Fruit fly (Drosophila melanogaster) whole organism, embryonic: ENCODE measurements around the gene CG4230.

ENCODE experiments used
- Antp ChIP-seq: fragments of 200-800 bp; sonication (Bioruptor generic); optimal IDR thresholded peaks from 3 replicates; lab custom pipeline; 2016; ENCODE audit warnings: missing biosample characterization, missing genetic modification characterization
- BEAF-32 ChIP-seq: fragments of 200-800 bp; sonication (Bioruptor generic); optimal IDR thresholded peaks from 3 replicates; lab custom pipeline; 2017; ENCODE audit warnings: missing biosample characterization, missing genetic modification characterization, mild to moderate bottlenecking, moderate library complexity, missing genetic modification reagents
- CG10543 ChIP-seq: fragments of 200-800 bp; sonication (Bioruptor generic); optimal IDR thresholded peaks from 3 replicates; lab custom pipeline; 2017; ENCODE audit warnings: missing biosample characterization, mild to moderate bottlenecking, missing genetic modification characterization, moderate library complexity
- CG13287 ChIP-seq: fragments of 200-800 bp; sonication (Bioruptor generic); IDR thresholded peaks from 2 replicates; pipeline ENCODE4 v1.3.6; 2022; ENCODE audit warnings: missing biosample characterization, missing genetic modification characterization; ENCODE audit not compliant: partially characterized antibody
- CG14050 ChIP-seq: fragments of 200-800 bp; sonication (Bioruptor generic); IDR thresholded peaks from 3 replicates; pipeline ENCODE4 v1.3.6; 2022; ENCODE audit warnings: missing biosample characterization, missing genetic modification characterization
- CG14441 ChIP-seq: fragments of 200-800 bp; sonication (Bioruptor generic); IDR thresholded peaks from 2 replicates; pipeline ENCODE4 v1.3.6; 2022; ENCODE audit warnings: missing biosample characterization, missing genetic modification characterization
- CG15696 ChIP-seq: fragments of 200-800 bp; sonication (Bioruptor generic); optimal IDR thresholded peaks from 2 replicates; lab custom pipeline; 2019; ENCODE audit warnings: missing biosample characterization, mild to moderate bottlenecking, missing genetic modification characterization, moderate library complexity
- CG1603 ChIP-seq: fragments of 200-800 bp; sonication (Bioruptor generic); optimal IDR thresholded peaks from 2 replicates; lab custom pipeline; 2019; ENCODE audit warnings: missing biosample characterization, mild to moderate bottlenecking, missing genetic modification characterization, moderate library complexity
- CG17802 ChIP-seq: fragments of 200-800 bp; sonication (Bioruptor generic); optimal IDR thresholded peaks from 2 replicates; lab custom pipeline; 2018; ENCODE audit warnings: missing biosample characterization, mild to moderate bottlenecking, missing genetic modification characterization, moderate library complexity
- CG17829 ChIP-seq: fragments of 200-800 bp; optimal IDR thresholded peaks from 2 replicates; lab custom pipeline; 2019; ENCODE audit warnings: missing biosample characterization, mild to moderate bottlenecking, missing genetic modification characterization, moderate library complexity
- CG31365 ChIP-seq: fragments of 200-800 bp; sonication (Bioruptor generic); optimal IDR thresholded peaks from 2 replicates; lab custom pipeline; 2018; ENCODE audit warnings: missing biosample characterization, mild to moderate bottlenecking, missing genetic modification characterization
- CG31388 ChIP-seq: fragments of 200-800 bp; sonication (Bioruptor generic); optimal IDR thresholded peaks from 2 replicates; lab custom pipeline; 2016; ENCODE audit warnings: missing biosample characterization, missing genetic modification characterization
- CG31441 ChIP-seq: fragments of 200-800 bp; sonication (Bioruptor generic); IDR thresholded peaks from 2 replicates; pipeline ENCODE4 v1.3.6; 2022; ENCODE audit warnings: missing biosample characterization, missing genetic modification characterization
- CG4404 ChIP-seq: fragments of 200-800 bp; sonication (Bioruptor generic); IDR thresholded peaks from 2 replicates; pipeline ENCODE4 v1.3.6; 2022; ENCODE audit warnings: missing biosample characterization, missing genetic modification characterization
- CG5245 ChIP-seq: fragments of 200-800 bp; sonication (Bioruptor generic); optimal IDR thresholded peaks from 3 replicates; lab custom pipeline; 2016; ENCODE audit warnings: missing biosample characterization, missing genetic modification characterization
- CG6272 ChIP-seq: fragments of 200-800 bp; sonication (Bioruptor generic); IDR thresholded peaks from 2 replicates; pipeline ENCODE4 v1.3.6; 2022; ENCODE audit warnings: missing biosample characterization, missing genetic modification characterization
- CG7556 ChIP-seq: fragments of 200-800 bp; sonication (Bioruptor generic); optimal IDR thresholded peaks from 2 replicates; lab custom pipeline; 2017; ENCODE audit warnings: missing biosample characterization, mild to moderate bottlenecking, missing genetic modification characterization
- CG8290 ChIP-seq, 3 experiments: fragments of 200-800 bp; sonication (Bioruptor generic); optimal IDR thresholded peaks; 2 replicates each; lab custom pipeline; 2016 to 2019; ENCODE audit warnings: missing biosample characterization in 3 of 3, missing genetic modification characterization in 3 of 3, mild to moderate bottlenecking in 2 of 3, moderate library complexity in 1 of 3
- Dbx ChIP-seq: fragments of 200-800 bp; sonication (Bioruptor generic); IDR thresholded peaks from 3 replicates; pipeline ENCODE4 v1.3.6; 2022; ENCODE audit warnings: missing biosample characterization, missing genetic modification characterization
- Deaf1 ChIP-seq: fragments of 200-800 bp; optimal IDR thresholded peaks from 3 replicates; lab custom pipeline; 2019; ENCODE audit warnings: missing biosample characterization, mild to moderate bottlenecking, missing genetic modification characterization, moderate library complexity
- Dll ChIP-seq: fragments of 200-800 bp; sonication (Bioruptor generic); IDR thresholded peaks from 4 replicates; pipeline ENCODE4 v1.3.6; 2022; ENCODE audit warnings: missing biosample characterization, missing genetic modification characterization; ENCODE audit not compliant: partially characterized antibody
- ERR ChIP-seq: fragments of 200-800 bp; sonication (Bioruptor generic); optimal IDR thresholded peaks from 2 replicates; lab custom pipeline; 2016; ENCODE audit warnings: missing biosample characterization, missing genetic modification characterization
- Fer1 ChIP-seq: fragments of 200-800 bp; sonication (Bioruptor generic); optimal IDR thresholded peaks from 2 replicates; lab custom pipeline; 2017; ENCODE audit warnings: missing biosample characterization, mild to moderate bottlenecking, missing genetic modification characterization
- Hand ChIP-seq: fragments of 200-800 bp; sonication (Bioruptor generic); optimal IDR thresholded peaks from 2 replicates; lab custom pipeline; 2017; ENCODE audit warnings: mild to moderate bottlenecking, missing biosample characterization, missing genetic modification reagents, missing genetic modification characterization
- Hr3 ChIP-seq: fragments of 200-800 bp; sonication (Bioruptor generic); optimal IDR thresholded peaks from 3 replicates; lab custom pipeline; 2016; ENCODE audit warnings: missing biosample characterization, missing genetic modification characterization
- Hr39 ChIP-seq: fragments of >200 bp; optimal IDR thresholded peaks from 2 replicates; lab custom pipeline; 2017
- Optix ChIP-seq: fragments of 200-800 bp; sonication (Bioruptor generic); IDR thresholded peaks from 3 replicates; pipeline ENCODE4 v1.3.6; 2022; ENCODE audit warnings: missing biosample characterization, missing genetic modification characterization
- Rfx ChIP-seq: fragments of 200-800 bp; sonication (Bioruptor generic); IDR thresholded peaks from 2 replicates; pipeline ENCODE4 v1.3.6; 2022; ENCODE audit warnings: missing biosample characterization, missing genetic modification characterization
- Sin3A ChIP-seq: fragments of >200 bp; optimal IDR thresholded peaks from 2 replicates; lab custom pipeline; 2018
- amos ChIP-seq: fragments of 200-800 bp; sonication (Bioruptor generic); IDR thresholded peaks from 2 replicates; pipeline ENCODE4 v1.3.6; 2022; ENCODE audit warnings: missing biosample characterization, missing genetic modification characterization; ENCODE audit not compliant: partially characterized antibody
- bab2 ChIP-seq: fragments of 200-800 bp; sonication (Bioruptor generic); optimal IDR thresholded peaks from 2 replicates; lab custom pipeline; 2016; ENCODE audit warnings: missing biosample characterization, missing genetic modification characterization
- crc ChIP-seq: fragments of 200-800 bp; sonication (Bioruptor generic); optimal IDR thresholded peaks from 2 replicates; lab custom pipeline; 2016; ENCODE audit warnings: missing biosample characterization, missing genetic modification characterization
- dati ChIP-seq: fragments of 200-800 bp; sonication (Bioruptor generic); IDR thresholded peaks from 2 replicates; pipeline ENCODE4 v1.3.6; 2022; ENCODE audit warnings: missing biosample characterization, missing genetic modification characterization
- dmrt11E ChIP-seq: fragments of 200-800 bp; sonication (Bioruptor generic); optimal IDR thresholded peaks from 3 replicates; lab custom pipeline; 2018; ENCODE audit warnings: missing biosample characterization, mild to moderate bottlenecking, missing genetic modification characterization, moderate library complexity
- eve ChIP-seq, 2 experiments: fragments of >200 bp; optimal IDR thresholded peaks; 2 replicates each; lab custom pipeline; 2017; ENCODE audit warnings: missing biosample characterization in 2 of 2, missing genetic modification characterization in 2 of 2
- eyg ChIP-seq: fragments of 200-800 bp; sonication (Bioruptor generic); optimal IDR thresholded peaks from 3 replicates; lab custom pipeline; 2016; ENCODE audit warnings: missing biosample characterization, missing genetic modification characterization
- gem ChIP-seq: fragments of 200-800 bp; sonication (Bioruptor generic); optimal IDR thresholded peaks from 2 replicates; lab custom pipeline; 2019; ENCODE audit warnings: missing biosample characterization, mild to moderate bottlenecking, missing genetic modification characterization, moderate library complexity
- gfzf ChIP-seq: fragments of 200-800 bp; sonication (Bioruptor generic); optimal IDR thresholded peaks from 2 replicates; lab custom pipeline; 2016; ENCODE audit warnings: missing biosample characterization, mild to moderate bottlenecking, missing genetic modification characterization, moderate library complexity
- grau ChIP-seq: fragments of 200-800 bp; optimal IDR thresholded peaks from 3 replicates; lab custom pipeline; 2019; ENCODE audit warnings: missing biosample characterization, mild to moderate bottlenecking, missing genetic modification characterization, moderate library complexity
- gsb-n ChIP-seq: fragments of 200-800 bp; sonication (Bioruptor generic); optimal IDR thresholded peaks from 3 replicates; lab custom pipeline; 2018; ENCODE audit warnings: missing biosample characterization, mild to moderate bottlenecking, missing genetic modification characterization
- h ChIP-seq: fragments of >200 bp; optimal IDR thresholded peaks from 2 replicates; lab custom pipeline; 2017
- mam ChIP-seq: fragments of 200-800 bp; sonication (Bioruptor generic); optimal IDR thresholded peaks from 3 replicates; lab custom pipeline; 2016; ENCODE audit warnings: missing biosample characterization, missing genetic modification characterization
- nom ChIP-seq: fragments of 200-800 bp; sonication (Bioruptor generic); optimal IDR thresholded peaks from 2 replicates; lab custom pipeline; 2017; ENCODE audit warnings: missing biosample characterization, missing genetic modification characterization, mild to moderate bottlenecking, moderate library complexity, missing genetic modification reagents
- peb ChIP-seq: fragments of 200-800 bp; sonication (Bioruptor generic); IDR thresholded peaks from 2 replicates; pipeline ENCODE4 v1.3.6; 2022; ENCODE audit warnings: missing biosample characterization, missing genetic modification characterization
- pfk ChIP-seq: fragments of 200-800 bp; sonication (Bioruptor generic); optimal IDR thresholded peaks from 2 replicates; lab custom pipeline; 2018; ENCODE audit warnings: missing biosample characterization, mild to moderate bottlenecking, missing genetic modification characterization, moderate library complexity
- pho ChIP-seq: fragments of 200-800 bp; sonication (Bioruptor generic); optimal IDR thresholded peaks from 2 replicates; lab custom pipeline; 2016; ENCODE audit warnings: missing biosample characterization, missing genetic modification characterization
- repo ChIP-seq: fragments of 200-800 bp; sonication (Bioruptor generic); optimal IDR thresholded peaks from 2 replicates; lab custom pipeline; 2016; ENCODE audit warnings: missing biosample characterization, missing genetic modification characterization
- yki ChIP-seq: fragments of >200 bp; optimal IDR thresholded peaks from 3 replicates; lab custom pipeline; 2018

Gene CG4230

dm6 chr2L:5059645-5060254 lies 36.3 kb upstream of the CG4230 start, which contains the start of gene Rpn11 (continued):
- TF ChIP-seq gem (tag; lab: Kevin White, UChicago) (peak; percentile 83), Rfx (GFP tag; lab: Robert Waterston, UW) (peak; percentile 52; the same call in 1 of the 2 replicates), CG5245 (peak; percentile 24), ERR (GFP tag; lab: Kevin White, UChicago) (no peak), gsb-n (tag; lab: Kevin White, UChicago) (peak; percentile 47), Fer1 (GFP tag; lab: Kevin White, UChicago) (peak; percentile 43), CG14050 (GFP tag; lab: Robert Waterston, UW) (no peak), CG31441 (GFP tag; lab: Robert Waterston, UW) (peak; percentile 73), mam (peak; percentile 24), Hand (GFP tag; lab: Kevin White, UChicago) (peak; percentile 33), CG13287 (GFP tag; lab: Robert Waterston, UW) (peak; percentile 63), Dbx (GFP tag; lab: Robert Waterston, UW) (peak; percentile 24; the same call in 1 of the 3 replicates), CG7556 (GFP tag; lab: Kevin White, UChicago) (peak; percentile 72), CG31365 (tag; lab: Kevin White, UChicago) (no peak), pfk (no peak), eyg (no peak), crc (GFP tag; lab: Kevin White, UChicago) (no peak), CG17802 (no peak), CG15696 (tag; lab: Kevin White, UChicago) (peak; percentile 66), Dll (GFP tag; lab: Robert Waterston, UW) (peak; percentile 74), CG17829 (tag; lab: Kevin White, UChicago) (peak; percentile 72), nom (GFP tag; lab: Kevin White, UChicago) (peak; percentile 28), yki (lab: Kevin White, UChicago) (no peak), repo (GFP tag; lab: Kevin White, UChicago) (no peak), peb (GFP tag; lab: Robert Waterston, UW) (no peak), Hr39 (lab: Kevin White, UChicago) (no peak), CG8290 (GFP tag; optimal IDR thresholded peaks at IDR 0.05; lab: Kevin White, UChicago) (peak; percentile 36), CG8290 (tag; optimal IDR thresholded peaks at IDR 0.05; lab: Kevin White, UChicago) (peak; percentile 16 to 58), Sin3A (lab: Kevin White, UChicago) (peak; percentile 6), CG6272 (GFP tag; lab: Robert Waterston, UW) (0 out of 2 replicates have a peak, but pooled peaks have one; percentile 12), CG4404 (GFP tag; lab: Robert Waterston, UW) (peak; percentile 47; the same call in 1 of the 2 replicates), CG31388 (GFP tag; lab: Kevin White, UChicago) (no peak), pho (no peak), grau (tag; lab: Kevin White, UChicago) (peak; percentile 74), CG1603 (tag; lab: Kevin White, UChicago) (peak; percentile 47), BEAF-32 (GFP tag; lab: Kevin White, UChicago) (peak; percentile 78), Antp (peak; percentile 18), dati (GFP tag; lab: Robert Waterston, UW) (no peak), Optix (GFP tag; lab: Robert Waterston, UW) (no peak), amos (GFP tag; lab: Robert Waterston, UW) (peak; percentile 45), h (lab: Kevin White, UChicago) (no peak), Hr3 (GFP tag; lab: Kevin White, UChicago) (peak; percentile 74), bab2 (peak; percentile 49), Deaf1 (tag; lab: Kevin White, UChicago) (peak; percentile 26), eve (GFP tag; optimal IDR thresholded peaks at IDR 0.05; lab: Kevin White, UChicago) (no peak), CG14441 (GFP tag; lab: Robert Waterston, UW) (peak; percentile 14; the same call in 1 of the 2 replicates), CG10543 (GFP tag; lab: Kevin White, UChicago) (peak; percentile 81), gfzf (GFP tag; lab: Kevin White, UChicago) (peak; percentile 3), dmrt11E (tag; lab: Kevin White, UChicago) (peak; percentile 70)
